Fruit fly (Drosophila melanogaster): ENCODE data around the gene Met.

DNA sequence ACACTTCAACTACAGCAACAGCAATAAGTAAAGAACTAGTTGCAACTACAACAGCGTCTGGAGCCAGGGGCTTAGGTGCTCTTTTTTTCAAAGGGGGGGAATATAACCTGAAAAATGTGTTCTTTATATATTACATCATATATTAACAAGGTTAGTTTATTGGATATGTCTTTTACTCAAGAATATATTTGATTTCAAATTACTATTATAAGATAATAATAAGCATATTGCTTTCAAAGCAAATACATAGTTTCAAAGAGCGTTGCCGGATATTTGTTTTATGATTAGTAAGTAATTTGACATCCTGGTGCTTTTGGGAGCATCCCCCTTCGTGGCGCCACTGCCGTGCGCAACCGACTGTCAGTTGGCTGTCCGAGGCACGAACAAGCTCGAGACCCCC lies 43.2 kb downstream of the Met start:
- TF ChIP-seq CG8478 (optimal IDR thresholded peaks at IDR 0.05) = no peak
- no peak for TF ChIP-seq CTCF (optimal IDR thresholded peaks at IDR 0.05)

All from S2 (cell line).